Worm (Caenorhabditis elegans) whole organism, early embryonic: ENCODE data around the gene srab-9.

ENCODE experiments used
- ama-1 ChIP-seq: fragments of 150-350 bp; optimal IDR thresholded peaks from 2 replicates; lab custom pipeline; 2014
- ceh-36 ChIP-seq: sonication (generic microtip); optimal IDR thresholded peaks from 2 replicates; lab custom pipeline; 2016; ENCODE audit warnings: missing genetic modification characterization, inconsistent platforms, missing compliant biosample characterization
- flt-1 ChIP-seq: fragments of 200-800 bp; sonication (Bioruptor generic); IDR thresholded peaks from 2 replicates; pipeline ENCODE4 v1.3.6; 2022; ENCODE audit warnings: missing genetic modification characterization, missing compliant biosample characterization
- hmbx-1 ChIP-seq: sonication (generic microtip); optimal IDR thresholded peaks from 2 replicates; lab custom pipeline; 2016; ENCODE audit warnings: mild to moderate bottlenecking, missing genetic modification characterization, missing compliant biosample characterization
- pes-1 ChIP-seq: fragments of 200-800 bp; sonication (Bioruptor generic); IDR thresholded peaks from 2 replicates; pipeline ENCODE4 v1.3.6; 2022; ENCODE audit warnings: missing genetic modification reagents, missing genetic modification characterization, missing compliant biosample characterization

DNA sequence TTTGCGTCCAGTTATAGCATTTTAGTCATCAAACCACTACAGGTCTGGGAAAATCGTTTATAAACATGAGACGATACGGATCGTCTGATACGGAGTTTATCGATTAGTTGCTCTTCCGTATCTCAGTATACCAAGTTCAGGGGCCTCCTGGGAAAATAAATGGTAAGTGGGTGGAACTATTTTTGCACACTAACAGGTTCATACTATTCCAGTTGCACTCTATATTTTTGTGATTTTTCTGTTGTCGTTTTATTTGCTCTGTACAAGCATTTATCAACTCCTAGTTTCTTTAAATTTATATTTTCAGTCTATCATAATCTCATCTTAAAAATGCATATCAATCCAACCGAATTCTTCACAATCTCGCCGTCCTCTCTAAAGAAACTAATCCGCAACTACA, 26.1 kb downstream of the srab-9 start, which contains the start of gene Y73C8C.3:
- TF ChIP-seq ama-1 (no peak), flt-1 (GFP tag; lab: Robert Waterston, UW) (no peak), ceh-36 (tag; lab: Kevin White, UChicago) (no peak), pes-1 (GFP tag; lab: Robert Waterston, UW) (no peak), hmbx-1 (tag; lab: Kevin White, UChicago) (no peak)
